Worm (Caenorhabditis elegans) whole organism, young adult: ENCODE data around the gene K11E4.6.

Source experiments
- B0019.2 ChIP-seq: fragments of 200-800 bp; sonication (Bioruptor generic); conservative IDR thresholded peaks from 2 replicates; pipeline ENCODE4 v1.3.6; 2022; ENCODE audit warnings: missing genetic modification reagents, missing genetic modification characterization, missing compliant biosample characterization
- B0035.1 ChIP-seq: sonication (generic microtip); optimal IDR thresholded peaks from 2 replicates; lab custom pipeline; 2016; ENCODE audit warnings: missing genetic modification characterization, mild to moderate bottlenecking, missing compliant biosample characterization, missing genotype, missing genetic modification reagents
- C17E4.6 ChIP-seq: fragments of 200-800 bp; sonication (Bioruptor generic); IDR thresholded peaks from 2 replicates; pipeline ENCODE4 v1.3.6; 2022; ENCODE audit warnings: missing genetic modification reagents, missing genetic modification characterization, missing compliant biosample characterization
- D2030.7 ChIP-seq: fragments of 200-800 bp; sonication (Bioruptor generic); IDR thresholded peaks from 2 replicates; pipeline ENCODE4 v1.3.6; 2022; ENCODE audit warnings: missing genetic modification reagents, missing genetic modification characterization, missing compliant biosample characterization
- F23B12.7 ChIP-seq: sonication (generic microtip); optimal IDR thresholded peaks from 2 replicates; lab custom pipeline; 2017; ENCODE audit warnings: missing genetic modification characterization, mild to moderate bottlenecking, missing compliant biosample characterization, antibody characterized with exemption, moderate library complexity; ENCODE audit not compliant: insufficient read depth
- F33H1.4 ChIP-seq: fragments of 200-800 bp; sonication (Bioruptor generic); IDR thresholded peaks from 2 replicates; pipeline ENCODE4 v1.3.6; 2022; ENCODE audit warnings: missing genetic modification reagents, missing genetic modification characterization, missing compliant biosample characterization
- F39B2.1 ChIP-seq: fragments of 200-800 bp; sonication (Bioruptor generic); IDR thresholded peaks from 2 replicates; pipeline ENCODE4 v1.3.6; 2022; ENCODE audit warnings: missing genetic modification reagents, missing genetic modification characterization, missing compliant biosample characterization
- F49E8.2 ChIP-seq: sonication (generic microtip); optimal IDR thresholded peaks from 3 replicates; lab custom pipeline; 2017; ENCODE audit warnings: missing genetic modification characterization, mild to moderate bottlenecking, missing compliant biosample characterization, antibody characterized with exemption, moderate library complexity; ENCODE audit not compliant: insufficient read depth
- K11D2.4 ChIP-seq: fragments of 200-800 bp; sonication (Bioruptor generic); IDR thresholded peaks from 2 replicates; pipeline ENCODE4 v1.3.6; 2022; ENCODE audit warnings: missing genetic modification reagents, missing genetic modification characterization, missing compliant biosample characterization
- Y56A3A.18 ChIP-seq: fragments of 200-800 bp; sonication (Bioruptor generic); IDR thresholded peaks from 2 replicates; pipeline ENCODE4 v1.3.6; 2022; ENCODE audit warnings: missing genetic modification reagents, missing genetic modification characterization, missing compliant biosample characterization
- Y95B8A.8 ChIP-seq: fragments of 200-800 bp; sonication (Bioruptor generic); IDR thresholded peaks from 2 replicates; pipeline ENCODE4 v1.3.6; 2022; ENCODE audit warnings: missing genetic modification reagents, missing genetic modification characterization, missing compliant biosample characterization
- ZK185.1 ChIP-seq: sonication (generic microtip); optimal IDR thresholded peaks from 2 replicates; lab custom pipeline; 2016; ENCODE audit warnings: mild to moderate bottlenecking, missing genetic modification characterization, missing compliant biosample characterization; ENCODE audit not compliant: poor library complexity, severe bottlenecking
- akir-1 ChIP-seq: fragments of 200-800 bp; sonication (Bioruptor generic); optimal IDR thresholded peaks from 2 replicates; lab custom pipeline; 2018; ENCODE audit warnings: mild to moderate bottlenecking, missing genetic modification characterization, moderate library complexity, missing compliant biosample characterization
- ama-1 ChIP-seq, 3 experiments: fragments of 150-350 bp in 1 of 3; sonication (generic microtip) in 2 of 3; optimal IDR thresholded peaks; 2 replicates each; lab custom pipeline; 2014 to 2018; ENCODE audit warnings: missing biosample characterization in 2 of 3, missing genetic modification characterization in 2 of 3, missing genetic modification reagents in 2 of 3
- aptf-3 ChIP-seq: fragments of 200-800 bp; sonication (Bioruptor generic); IDR thresholded peaks from 2 replicates; pipeline ENCODE4 v1.3.6; 2022; ENCODE audit warnings: missing genetic modification characterization, missing compliant biosample characterization
- attf-5 ChIP-seq: fragments of 200-800 bp; sonication (Bioruptor generic); optimal IDR thresholded peaks from 2 replicates; lab custom pipeline; 2018; ENCODE audit warnings: mild to moderate bottlenecking, missing genetic modification characterization, missing compliant biosample characterization
- bed-1 ChIP-seq: fragments of 200-800 bp; sonication (Bioruptor generic); IDR thresholded peaks from 2 replicates; pipeline ENCODE4 v1.3.6; 2022; ENCODE audit warnings: missing genetic modification reagents, missing genetic modification characterization, missing compliant biosample characterization
- cebp-2 ChIP-seq: fragments of 200-800 bp; sonication (Bioruptor generic); IDR thresholded peaks from 2 replicates; pipeline ENCODE4 v1.3.6; 2022; ENCODE audit warnings: missing genetic modification characterization, missing compliant biosample characterization
- ceh-100 ChIP-seq: fragments of 200-800 bp; sonication (Bioruptor generic); IDR thresholded peaks from 2 replicates; pipeline ENCODE4 v1.3.6; 2022; ENCODE audit warnings: missing genetic modification reagents, missing genetic modification characterization, missing compliant biosample characterization
- ceh-27 ChIP-seq: fragments of 200-800 bp; sonication (Bioruptor generic); optimal IDR thresholded peaks from 2 replicates; lab custom pipeline; 2018; ENCODE audit warnings: mild to moderate bottlenecking, missing genetic modification characterization, moderate library complexity, missing compliant biosample characterization
- ceh-91 ChIP-seq: fragments of 200-800 bp; sonication (Bioruptor generic); IDR thresholded peaks from 2 replicates; pipeline ENCODE4 v1.3.6; 2022; ENCODE audit warnings: missing genetic modification reagents, missing genetic modification characterization, missing compliant biosample characterization
- dpff-1 ChIP-seq: sonication (generic microtip); optimal IDR thresholded peaks from 2 replicates; lab custom pipeline; 2017; ENCODE audit warnings: mild to moderate bottlenecking, missing genetic modification characterization, missing compliant biosample characterization
- efl-1 ChIP-seq: fragments of 150-350 bp; optimal IDR thresholded peaks from 2 replicates; lab custom pipeline; 2014; ENCODE audit warnings: missing biosample characterization, missing genetic modification reagents, missing genetic modification characterization
- ekl-4 ChIP-seq: fragments of 200-800 bp; sonication (Bioruptor generic); IDR thresholded peaks from 2 replicates; pipeline ENCODE4 v1.3.6; 2022; ENCODE audit warnings: missing genetic modification reagents, missing genetic modification characterization, missing compliant biosample characterization
- gei-17 ChIP-seq: fragments of 200-800 bp; sonication (Bioruptor generic); optimal IDR thresholded peaks from 2 replicates; lab custom pipeline; 2018; ENCODE audit warnings: mild to moderate bottlenecking, missing genetic modification characterization, missing compliant biosample characterization
- hmg-20 ChIP-seq: fragments of 200-800 bp; sonication (Bioruptor generic); IDR thresholded peaks from 2 replicates; pipeline ENCODE4 v1.3.6; 2022; ENCODE audit warnings: missing genetic modification reagents, missing genetic modification characterization, missing compliant biosample characterization
- lin-35 ChIP-seq, 3 experiments: fragments of 150-350 bp in 2 of 3; sonication (generic microtip) in 1 of 3; optimal IDR thresholded peaks; 2 replicates each; lab custom pipeline; 2014 to 2018; ENCODE audit warnings: missing biosample characterization in 3 of 3, missing genetic modification characterization in 3 of 3, missing genetic modification reagents in 3 of 3
- lir-1 ChIP-seq: fragments of 200-800 bp; sonication (Bioruptor generic); conservative IDR thresholded peaks from 2 replicates; pipeline ENCODE4 v1.3.6; 2022; ENCODE audit warnings: missing genetic modification reagents, missing genetic modification characterization, missing compliant biosample characterization
- lsy-27 ChIP-seq: sonication (generic microtip); optimal IDR thresholded peaks from 2 replicates; lab custom pipeline; 2017; ENCODE audit warnings: missing genetic modification characterization, mild to moderate bottlenecking, missing compliant biosample characterization, antibody characterized with exemption, missing genotype, borderline replicate concordance; ENCODE audit not compliant: insufficient read depth
- madf-6 ChIP-seq: fragments of 200-800 bp; sonication (Bioruptor generic); IDR thresholded peaks from 2 replicates; pipeline ENCODE4 v1.3.6; 2022; ENCODE audit warnings: missing genetic modification reagents, missing genetic modification characterization, missing compliant biosample characterization
- nfya-2 ChIP-seq: fragments of 200-800 bp; sonication (Bioruptor generic); IDR thresholded peaks from 2 replicates; pipeline ENCODE4 v1.3.6; 2022; ENCODE audit warnings: missing genetic modification reagents, missing genetic modification characterization, missing compliant biosample characterization
- nhr-120 ChIP-seq: fragments of 200-800 bp; sonication (Bioruptor generic); IDR thresholded peaks from 2 replicates; pipeline ENCODE4 v1.3.6; 2022; ENCODE audit warnings: missing genetic modification characterization, missing compliant biosample characterization
- nhr-179 ChIP-seq: sonication (generic microtip); optimal IDR thresholded peaks from 2 replicates; lab custom pipeline; 2016; ENCODE audit warnings: mild to moderate bottlenecking, missing genetic modification characterization, missing compliant biosample characterization
- nhr-80 ChIP-seq: sonication (generic microtip); optimal IDR thresholded peaks from 2 replicates; lab custom pipeline; 2016; ENCODE audit warnings: missing genetic modification characterization, missing compliant biosample characterization
- nhr-90 ChIP-seq: sonication (generic microtip); optimal IDR thresholded peaks from 2 replicates; lab custom pipeline; 2016; ENCODE audit warnings: missing genotype, mild to moderate bottlenecking, missing genetic modification characterization, missing compliant biosample characterization
- rcor-1 ChIP-seq: fragments of 200-800 bp; sonication (Bioruptor generic); IDR thresholded peaks from 2 replicates; pipeline ENCODE4 v1.3.6; 2022; ENCODE audit warnings: missing genetic modification reagents, missing genetic modification characterization, missing compliant biosample characterization
- rpc-1 ChIP-seq, 2 experiments: fragments of 150-350 bp in 1 of 2; sonication (generic microtip) in 1 of 2; optimal IDR thresholded peaks; 2 replicates each; lab custom pipeline; 2014 to 2018; ENCODE audit warnings: missing biosample characterization in 1 of 2, missing genetic modification characterization in 1 of 2, missing genetic modification reagents in 1 of 2, missing genotype in 1 of 2
- sea-2 ChIP-seq: fragments of 200-800 bp; sonication (Bioruptor generic); IDR thresholded peaks from 2 replicates; pipeline ENCODE4 v1.3.6; 2022; ENCODE audit warnings: missing genetic modification characterization, missing compliant biosample characterization
- snpc-3.4 ChIP-seq: sonication (generic microtip); optimal IDR thresholded peaks from 2 replicates; lab custom pipeline; 2017; ENCODE audit warnings: missing genetic modification characterization, mild to moderate bottlenecking, missing compliant biosample characterization, antibody characterized with exemption, moderate library complexity, missing genotype, missing genetic modification reagents
- tbx-9 ChIP-seq: sonication (generic microtip); optimal IDR thresholded peaks from 2 replicates; lab custom pipeline; 2016; ENCODE audit warnings: borderline replicate concordance, missing genetic modification characterization, inconsistent platforms, missing compliant biosample characterization
- xnd-1 ChIP-seq: sonication (generic microtip); optimal IDR thresholded peaks from 2 replicates; lab custom pipeline; 2016; ENCODE audit warnings: missing genotype, missing genetic modification reagents, missing genetic modification characterization, missing compliant biosample characterization
- ztf-22 ChIP-seq: fragments of 200-800 bp; sonication (Bioruptor generic); optimal IDR thresholded peaks from 2 replicates; lab custom pipeline; 2018; ENCODE audit warnings: mild to moderate bottlenecking, missing genetic modification characterization, moderate library complexity, missing compliant biosample characterization
- ztf-28 ChIP-seq: fragments of 200-800 bp; sonication (Bioruptor generic); IDR thresholded peaks from 2 replicates; pipeline ENCODE4 v1.3.6; 2022; ENCODE audit warnings: missing genetic modification reagents, missing genetic modification characterization, missing compliant biosample characterization
- ztf-3 ChIP-seq: fragments of 200-800 bp; sonication (Bioruptor generic); optimal IDR thresholded peaks from 2 replicates; lab custom pipeline; 2018; ENCODE audit warnings: mild to moderate bottlenecking, missing genetic modification characterization, missing compliant biosample characterization
- ztf-6 ChIP-seq: fragments of 200-800 bp; sonication (Bioruptor generic); IDR thresholded peaks from 2 replicates; pipeline ENCODE4 v1.3.6; 2022; ENCODE audit warnings: missing genetic modification reagents, missing genetic modification characterization, missing compliant biosample characterization

The K11E4.6 gene

ce11 chrX:13730209-13730975, 5.9 kb downstream of the K11E4.6 start (continued):
- TF ChIP-seq ceh-27, result peak; percentile 2
- TF ChIP-seq aptf-3, result peak; percentile 78; the same call in 1 of the 2 replicates
- peak; percentile 63 for TF ChIP-seq madf-6
- no peak for TF ChIP-seq ama-1 (optimal IDR thresholded peaks at IDR 0.05; lab: Kevin White, UChicago)
- peak; percentile 17 to 33 for TF ChIP-seq ama-1 (GFP tag; optimal IDR thresholded peaks at IDR 0.05; lab: Kevin White, UChicago)
- no peak for TF ChIP-seq gei-17 (GFP tag; lab: Kevin White, UChicago)
- no peak for TF ChIP-seq F23B12.7 (tag; lab: Kevin White, UChicago)
- TF ChIP-seq lin-35 (GFP tag; optimal IDR thresholded peaks at IDR 0.05; lab: Kevin White, UChicago), result peak in 1 of 3 experiments; percentile 39
- 0 out of 2 replicates have a peak, but pooled peaks have one; percentile 80 for TF ChIP-seq nhr-120 (GFP tag; lab: Robert Waterston, UW)
- peak; percentile 84; the same call in 1 of the 2 replicates for TF ChIP-seq cebp-2
- no peak for TF ChIP-seq ztf-28 (GFP tag; lab: Robert Waterston, UW)
- TF ChIP-seq D2030.7 (GFP tag; lab: Robert Waterston, UW), result peak; percentile 81
- TF ChIP-seq ekl-4 (GFP tag; lab: Robert Waterston, UW), result peak; percentile 58; the same call in 1 of the 2 replicates
- peak; percentile 77 for TF ChIP-seq ZK185.1 (tag; lab: Kevin White, UChicago)
- TF ChIP-seq ztf-22 (GFP tag; lab: Kevin White, UChicago), result no peak
- peak; percentile 21 for TF ChIP-seq akir-1 (GFP tag; lab: Kevin White, UChicago)
- TF ChIP-seq ceh-100 (GFP tag; lab: Robert Waterston, UW), result no peak; the same call in 1 of the 2 replicates
- no peak for TF ChIP-seq ceh-91 (GFP tag; lab: Robert Waterston, UW)
- 0 out of 2 replicates have a peak, but pooled peaks have one; percentile 29 for TF ChIP-seq B0019.2
- peak; percentile 49; the same call in 1 of the 2 replicates for TF ChIP-seq hmg-20 (GFP tag; lab: Robert Waterston, UW)
- TF ChIP-seq lir-1, result 0 out of 2 replicates have a peak, but pooled peaks have one; percentile 23
- TF ChIP-seq bed-1 (GFP tag; lab: Robert Waterston, UW), result no peak
- no peak for TF ChIP-seq F49E8.2
- no peak for TF ChIP-seq nfya-2 (GFP tag; lab: Robert Waterston, UW)
- peak; percentile 13 for TF ChIP-seq nhr-80 (tag; lab: Kevin White, UChicago)
- no peak for TF ChIP-seq F33H1.4 (GFP tag; lab: Robert Waterston, UW)
- no peak for TF ChIP-seq tbx-9
- TF ChIP-seq efl-1 (GFP tag; lab: Kevin White, UChicago), result no peak
- peak; percentile 73 for TF ChIP-seq nhr-90 (tag; lab: Kevin White, UChicago)
- TF ChIP-seq ztf-6 (GFP tag; lab: Robert Waterston, UW), result no peak
- TF ChIP-seq dpff-1 (tag; lab: Kevin White, UChicago), result peak; percentile 66
- peak; percentile 50 for TF ChIP-seq attf-5 (GFP tag; lab: Kevin White, UChicago)
- peak; percentile 69 for TF ChIP-seq snpc-3.4 (tag; lab: Kevin White, UChicago)
- TF ChIP-seq rcor-1 (GFP tag; lab: Robert Waterston, UW), result peak; percentile 66
- TF ChIP-seq rpc-1 (optimal IDR thresholded peaks at IDR 0.05; lab: Kevin White, UChicago), result peak; percentile 80
- peak; percentile 89 for TF ChIP-seq rpc-1 (tag; optimal IDR thresholded peaks at IDR 0.05; lab: Kevin White, UChicago)
- peak; percentile 10; the same call in 1 of the 2 replicates for TF ChIP-seq sea-2
- TF ChIP-seq Y95B8A.8, result no peak
- TF ChIP-seq B0035.1 (tag; lab: Kevin White, UChicago), result peak; percentile 35
- TF ChIP-seq K11D2.4 (GFP tag; lab: Robert Waterston, UW), result no peak
- no peak for TF ChIP-seq xnd-1 (tag; lab: Kevin White, UChicago)
- peak; percentile 85 for TF ChIP-seq Y56A3A.18 (GFP tag; lab: Robert Waterston, UW)
- TF ChIP-seq C17E4.6 (GFP tag; lab: Robert Waterston, UW), result no peak
- no peak for TF ChIP-seq nhr-179 (tag; lab: Kevin White, UChicago)
- TF ChIP-seq lsy-27, result no peak
- no peak for TF ChIP-seq F39B2.1 (GFP tag; lab: Robert Waterston, UW)
- TF ChIP-seq ztf-3 (GFP tag; lab: Kevin White, UChicago), result no peak
